Fruit fly (Drosophila melanogaster) whole organism, pupa: ENCODE measurements around the gene Ziz.

Experiments
- CG10348 ChIP-seq: fragments of 200-800 bp; sonication (Bioruptor generic); IDR thresholded peaks from 2 replicates; pipeline ENCODE4 v1.3.6; 2022; ENCODE audit warnings: missing biosample characterization, missing genetic modification characterization
- CG12605 ChIP-seq: fragments of 200-800 bp; sonication (Bioruptor generic); IDR thresholded peaks from 2 replicates; pipeline ENCODE4 v1.3.6; 2022; ENCODE audit warnings: missing biosample characterization, missing genetic modification characterization
- CG13204 ChIP-seq: fragments of 200-800 bp; sonication (Bioruptor generic); optimal IDR thresholded peaks from 2 replicates; lab custom pipeline; 2018; ENCODE audit warnings: missing biosample characterization, mild to moderate bottlenecking, missing genetic modification characterization, moderate library complexity
- CG14655 ChIP-seq: fragments of 200-800 bp; sonication (Bioruptor generic); optimal IDR thresholded peaks from 3 replicates; lab custom pipeline; 2017; ENCODE audit warnings: mild to moderate bottlenecking, missing biosample characterization, missing genetic modification reagents, missing genetic modification characterization
- CG15710 ChIP-seq: fragments of 200-800 bp; sonication (Bioruptor generic); optimal IDR thresholded peaks from 2 replicates; lab custom pipeline; 2018; ENCODE audit warnings: missing biosample characterization, mild to moderate bottlenecking, missing genetic modification characterization, moderate library complexity
- CG17806 ChIP-seq: fragments of 200-800 bp; sonication (Bioruptor generic); optimal IDR thresholded peaks from 2 replicates; lab custom pipeline; 2018; ENCODE audit warnings: missing biosample characterization, mild to moderate bottlenecking, missing genetic modification characterization, moderate library complexity
- CG32121 ChIP-seq: fragments of 200-800 bp; sonication (Bioruptor generic); IDR thresholded peaks from 2 replicates; pipeline ENCODE4 v1.3.6; 2022; ENCODE audit warnings: missing biosample characterization, missing genetic modification characterization
- CG34367 ChIP-seq: fragments of 200-800 bp; sonication (Bioruptor generic); optimal IDR thresholded peaks from 2 replicates; lab custom pipeline; 2018; ENCODE audit warnings: missing biosample characterization, mild to moderate bottlenecking, missing genetic modification characterization
- CG4496 ChIP-seq: fragments of 200-800 bp; sonication (Bioruptor generic); IDR thresholded peaks from 3 replicates; pipeline ENCODE4 v1.3.6; 2022; ENCODE audit warnings: missing biosample characterization, missing genetic modification characterization
- CG8159 ChIP-seq: fragments of 200-800 bp; sonication (Bioruptor generic); optimal IDR thresholded peaks from 3 replicates; lab custom pipeline; 2018; ENCODE audit warnings: missing biosample characterization, mild to moderate bottlenecking, missing genetic modification characterization, moderate library complexity
- CG8301 ChIP-seq: fragments of 200-800 bp; sonication (Bioruptor generic); optimal IDR thresholded peaks from 2 replicates; lab custom pipeline; 2018; ENCODE audit warnings: missing biosample characterization, mild to moderate bottlenecking, missing genetic modification characterization
- CG9948 ChIP-seq: fragments of 200-800 bp; sonication (Bioruptor generic); optimal IDR thresholded peaks from 2 replicates; lab custom pipeline; 2018; ENCODE audit warnings: missing biosample characterization, mild to moderate bottlenecking, missing genetic modification characterization, moderate library complexity
- D1 ChIP-seq: fragments of 200-800 bp; sonication (Bioruptor generic); optimal IDR thresholded peaks from 2 replicates; lab custom pipeline; 2018; ENCODE audit warnings: missing biosample characterization, mild to moderate bottlenecking, missing genetic modification characterization, moderate library complexity
- EcR ChIP-seq: fragments of 200-800 bp; sonication (Bioruptor generic); optimal IDR thresholded peaks from 3 replicates; lab custom pipeline; 2019; ENCODE audit warnings: missing biosample characterization, missing genetic modification characterization, mild to moderate bottlenecking, moderate library complexity, missing genetic modification reagents
- Ets98B ChIP-seq: fragments of 200-800 bp; sonication (Bioruptor generic); IDR thresholded peaks from 2 replicates; pipeline ENCODE4 v1.3.6; 2022; ENCODE audit warnings: missing biosample characterization, missing genetic modification characterization
- Pif1A ChIP-seq: fragments of 200-800 bp; sonication (Bioruptor generic); optimal IDR thresholded peaks from 3 replicates; lab custom pipeline; 2016; ENCODE audit warnings: missing biosample characterization, missing genetic modification characterization
- Pif1B ChIP-seq: fragments of 200-800 bp; sonication (Bioruptor generic); optimal IDR thresholded peaks from 3 replicates; lab custom pipeline; 2016; ENCODE audit warnings: missing biosample characterization, missing genetic modification characterization
- Snoo ChIP-seq: fragments of 200-800 bp; sonication (Bioruptor generic); optimal IDR thresholded peaks from 3 replicates; lab custom pipeline; 2017; ENCODE audit warnings: missing biosample characterization, mild to moderate bottlenecking, missing genetic modification characterization, inconsistent platforms
- fd96Ca ChIP-seq: fragments of 200-800 bp; sonication (Bioruptor generic); IDR thresholded peaks from 3 replicates; pipeline ENCODE4 v1.3.6; 2022; ENCODE audit warnings: missing biosample characterization, missing genetic modification characterization
- gl ChIP-seq: fragments of 200-800 bp; sonication (Bioruptor generic); optimal IDR thresholded peaks from 2 replicates; lab custom pipeline; 2018; ENCODE audit warnings: missing biosample characterization, mild to moderate bottlenecking, missing genetic modification characterization
- rn ChIP-seq: fragments of 200-800 bp; sonication (Bioruptor generic); IDR thresholded peaks from 2 replicates; pipeline ENCODE4 v1.3.6; 2022; ENCODE audit warnings: missing biosample characterization, missing genetic modification characterization

Gene Ziz

DNA sequence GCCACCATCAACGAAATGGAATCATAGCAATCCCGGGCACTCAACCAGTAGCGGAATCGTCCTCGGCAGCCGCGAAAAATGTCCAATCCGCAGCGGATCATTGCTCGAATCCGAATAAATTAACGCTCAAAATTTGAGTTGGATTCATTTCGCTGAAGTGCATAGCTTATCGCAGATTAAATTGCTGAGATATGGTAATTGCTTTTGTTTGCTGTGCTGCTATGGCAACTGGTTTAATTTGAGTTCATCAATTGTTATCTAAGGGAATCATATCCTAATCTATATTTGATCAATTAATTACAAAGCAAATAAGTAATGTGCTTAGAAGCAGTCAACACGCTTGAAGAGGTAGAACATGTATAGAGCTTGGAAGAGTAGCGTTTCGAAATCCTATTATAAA is 34.0 kb downstream of the Ziz start, which contains the start of gene Gr28b:
Gr28b (minus strand) TSS at position 101 of the 400 bp plus-strand sequence.
- TF ChIP-seq CG10348 (no peak), CG14655 (GFP tag; lab: Kevin White, UChicago) (no peak), Snoo (tag; lab: Kevin White, UChicago) (no peak), EcR (no peak), CG4496 (GFP tag; lab: Robert Waterston, UW) (no peak), CG34367 (tag; lab: Kevin White, UChicago) (no peak), CG13204 (GFP tag; lab: Kevin White, UChicago) (no peak), CG12605 (GFP tag; lab: Robert Waterston, UW) (no peak), Pif1A (GFP tag; lab: Kevin White, UChicago) (no peak), CG8301 (no peak), CG9948 (no peak), gl (tag; lab: Kevin White, UChicago) (no peak), CG8159 (tag; lab: Kevin White, UChicago) (no peak), CG32121 (GFP tag; lab: Robert Waterston, UW) (no peak), fd96Ca (no peak), Ets98B (no peak)

dm6 chr2L:7454112-7454511 is 42.0 kb downstream of the Ziz start, which contains the start of gene Gr28a:
Gene Gr28a (minus strand): TSS chr2L:7454212.
- TF ChIP-seq CG13204 (GFP tag; lab: Kevin White, UChicago) (no peak), Snoo (tag; lab: Kevin White, UChicago) (no peak), gl (tag; lab: Kevin White, UChicago) (no peak), CG14655 (GFP tag; lab: Kevin White, UChicago) (no peak), CG17806 (no peak), rn (GFP tag; lab: Robert Waterston, UW) (no peak), Ets98B (no peak), CG10348 (no peak), Pif1B (GFP tag; lab: Kevin White, UChicago) (no peak), CG32121 (GFP tag; lab: Robert Waterston, UW) (no peak), CG34367 (tag; lab: Kevin White, UChicago) (no peak), fd96Ca (no peak), EcR (no peak), Pif1A (GFP tag; lab: Kevin White, UChicago) (no peak), D1 (no peak), CG9948 (no peak), CG4496 (GFP tag; lab: Robert Waterston, UW) (no peak), CG15710 (tag; lab: Kevin White, UChicago) (no peak), CG12605 (GFP tag; lab: Robert Waterston, UW) (no peak)

DNA sequence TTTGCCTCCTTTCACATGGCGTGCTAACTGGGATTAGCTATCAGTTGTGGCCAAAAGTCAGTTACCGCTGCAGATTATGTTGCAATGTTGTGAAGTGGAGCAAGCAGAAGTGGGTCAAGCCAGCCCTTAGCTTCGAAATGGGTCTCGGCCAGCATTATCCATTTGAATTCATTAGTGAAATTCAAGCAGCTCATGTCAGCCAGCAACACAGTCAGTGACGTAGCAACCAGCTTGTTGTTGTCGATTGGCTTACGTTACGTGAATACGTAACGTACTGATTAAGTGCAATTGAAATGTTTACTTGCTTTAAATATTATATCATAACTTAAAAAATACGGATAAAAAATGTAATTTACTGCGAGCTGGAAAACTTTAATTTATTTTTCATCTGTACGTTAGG is 44.0 kb downstream of the Ziz start:
- TF ChIP-seq EcR = no peak
- TF ChIP-seq D1 = peak; percentile 1

DNA sequence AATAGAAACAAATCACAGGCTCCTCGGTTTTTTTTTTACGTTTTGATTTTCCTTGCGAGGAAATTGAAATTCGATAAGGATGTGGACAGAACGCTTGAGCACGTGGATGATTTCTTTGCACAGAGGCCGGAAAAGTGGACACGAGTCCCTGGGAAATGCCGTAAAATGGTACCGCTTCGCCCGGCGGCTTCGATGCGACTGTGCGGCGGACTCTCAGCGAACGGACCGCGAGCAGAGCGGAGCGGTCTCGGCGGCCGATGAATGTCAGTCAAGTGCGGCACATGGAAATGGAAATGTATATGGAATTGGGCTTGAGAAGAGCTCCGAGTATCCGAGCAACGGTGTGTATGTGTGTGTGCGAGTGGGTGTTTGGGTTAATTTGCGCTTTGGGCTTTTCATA is 45.1 kb downstream of the Ziz start, which contains the start of gene santa-maria:
santa-maria (minus strand) TSS at position 279 of the 400 bp plus-strand sequence.
- TF ChIP-seq CG15710 (tag; lab: Kevin White, UChicago) (no peak), rn (GFP tag; lab: Robert Waterston, UW) (0 out of 2 replicates have a peak, but pooled peaks have one; percentile 13), CG12605 (GFP tag; lab: Robert Waterston, UW) (0 out of 2 replicates have a peak, but pooled peaks have one; percentile 19), CG13204 (GFP tag; lab: Kevin White, UChicago) (peak; percentile 72)

DNA sequence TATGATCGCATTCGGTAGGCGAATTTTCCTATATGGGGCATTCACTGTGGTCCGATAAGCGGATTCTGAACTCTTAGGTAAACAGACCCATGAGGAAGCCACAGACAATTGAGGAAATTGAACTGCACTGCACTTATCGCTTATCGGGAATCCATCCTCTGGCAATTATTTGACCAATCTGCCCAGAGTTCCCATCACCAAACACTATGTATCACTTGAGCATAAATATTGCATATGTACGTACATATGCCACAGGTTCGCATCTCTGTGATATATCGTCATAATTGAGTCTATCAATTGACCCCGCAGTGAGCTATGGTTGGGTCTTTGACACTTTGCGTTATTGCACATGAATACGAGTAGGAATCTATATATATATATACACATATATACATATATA is 47.7 kb downstream of the Ziz start:
- no peak for TF ChIP-seq Pif1B (GFP tag; lab: Kevin White, UChicago)
- peak; percentile 41 for TF ChIP-seq EcR

dm6 chr2L:7447820-7448219 is 48.3 kb downstream of the Ziz start:
- TF ChIP-seq D1 (peak; percentile 12), Snoo (tag; lab: Kevin White, UChicago) (no peak), gl (tag; lab: Kevin White, UChicago) (no peak)

dm6 chr2L:7442929-7443328 is 53.2 kb downstream of the Ziz start:
- no peak for TF ChIP-seq CG13204 (GFP tag; lab: Kevin White, UChicago)

DNA sequence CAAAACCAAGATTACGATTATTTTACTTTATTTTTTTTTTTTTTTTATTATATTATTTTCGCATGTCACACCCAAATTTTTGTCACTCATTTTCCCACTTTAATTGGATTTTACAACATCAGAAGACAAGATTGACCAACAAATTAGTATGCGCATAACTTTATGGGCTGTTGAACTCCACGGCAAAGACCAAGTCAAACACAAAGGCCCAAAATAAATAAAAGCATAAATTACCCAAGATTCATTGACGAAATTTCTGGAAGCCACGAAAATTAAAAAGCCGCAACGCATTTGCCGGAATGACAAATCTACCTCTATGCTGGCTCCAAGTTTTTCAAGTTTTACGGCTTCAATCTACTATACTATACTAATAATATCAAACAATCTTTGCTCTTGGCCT is 54.0 kb downstream of the Ziz start:
- TF ChIP-seq CG15710 (tag; lab: Kevin White, UChicago) (no peak), Pif1B (GFP tag; lab: Kevin White, UChicago) (no peak), CG32121 (GFP tag; lab: Robert Waterston, UW) (no peak), Snoo (tag; lab: Kevin White, UChicago) (no peak), CG9948 (no peak), CG17806 (no peak), CG13204 (GFP tag; lab: Kevin White, UChicago) (no peak), CG10348 (no peak), D1 (no peak)
